Worm (Caenorhabditis elegans): Measurements from ENCODE around the gene Y105C5A.13.

ce11 chrIV:15640852-15641251 is at the start of gene Y105C5A.13:
- TF ChIP-seq lin-11 (tag; optimal IDR thresholded peaks at IDR 0.05) (no peak), nhr-21 (tag; optimal IDR thresholded peaks at IDR 0.05) (no peak), ztf-11 (tag; optimal IDR thresholded peaks at IDR 0.05) (no peak), ama-1 (optimal IDR thresholded peaks at IDR 0.05) (no peak), ZK546.5 (tag; optimal IDR thresholded peaks at IDR 0.05) (no peak), elt-3 (tag; optimal IDR thresholded peaks at IDR 0.05) (no peak), nhr-11 (tag; optimal IDR thresholded peaks at IDR 0.05) (no peak), nhr-23 (tag; optimal IDR thresholded peaks at IDR 0.05) (no peak), dmd-4 (tag; optimal IDR thresholded peaks at IDR 0.05) (no peak), blmp-1 (tag; optimal IDR thresholded peaks at IDR 0.05; ENCODE audit: insufficient read depth) (no peak), ztf-4 (tag; optimal IDR thresholded peaks at IDR 0.05) (no peak), crh-2 (tag; optimal IDR thresholded peaks at IDR 0.05) (no peak)
